Fruit fly (Drosophila melanogaster) whole organism, embryonic: Measurements from ENCODE around the gene CG33723.

Source experiments
- Atf6 ChIP-seq: fragments of 200-800 bp; sonication (Bioruptor generic); IDR thresholded peaks from 2 replicates; pipeline ENCODE4 v1.3.6; 2022; ENCODE audit warnings: missing biosample characterization, missing genetic modification characterization
- C15 ChIP-seq: fragments of 200-800 bp; sonication (Bioruptor generic); IDR thresholded peaks from 3 replicates; pipeline ENCODE4 v1.3.6; 2022; ENCODE audit warnings: missing biosample characterization, missing genetic modification characterization
- CG10654 ChIP-seq: fragments of 200-800 bp; sonication (Bioruptor generic); optimal IDR thresholded peaks from 2 replicates; lab custom pipeline; 2016; ENCODE audit warnings: missing biosample characterization, missing genetic modification characterization
- CG11695 ChIP-seq: fragments of 200-800 bp; sonication (Bioruptor generic); IDR thresholded peaks from 3 replicates; pipeline ENCODE4 v1.3.6; 2022; ENCODE audit warnings: missing biosample characterization, missing genetic modification characterization
- CG12219 ChIP-seq: fragments of 200-800 bp; sonication (Bioruptor generic); optimal IDR thresholded peaks from 3 replicates; lab custom pipeline; 2018; ENCODE audit warnings: missing biosample characterization, mild to moderate bottlenecking, missing genetic modification characterization
- CG13624 ChIP-seq: fragments of 200-800 bp; sonication (Bioruptor generic); optimal IDR thresholded peaks from 2 replicates; lab custom pipeline; 2016; ENCODE audit warnings: missing biosample characterization, missing genetic modification characterization
- CG14667 ChIP-seq: fragments of 200-800 bp; sonication (Bioruptor generic); IDR thresholded peaks from 2 replicates; pipeline ENCODE4 v1.3.6; 2022; ENCODE audit warnings: missing biosample characterization, missing genetic modification characterization
- CG17328 ChIP-seq: fragments of 200-800 bp; sonication (Bioruptor generic); IDR thresholded peaks from 2 replicates; pipeline ENCODE4 v1.3.6; 2022; ENCODE audit warnings: missing biosample characterization, missing genetic modification characterization
- CG17359 ChIP-seq: fragments of 200-800 bp; sonication (Bioruptor generic); optimal IDR thresholded peaks from 3 replicates; lab custom pipeline; 2018; ENCODE audit warnings: missing biosample characterization, mild to moderate bottlenecking, missing genetic modification characterization, moderate library complexity
- CG17829 ChIP-seq: fragments of 200-800 bp; optimal IDR thresholded peaks from 2 replicates; lab custom pipeline; 2019; ENCODE audit warnings: missing biosample characterization, mild to moderate bottlenecking, missing genetic modification characterization, moderate library complexity
- CG2199 ChIP-seq: fragments of 200-800 bp; sonication (Bioruptor generic); IDR thresholded peaks from 3 replicates; pipeline ENCODE4 v1.3.6; 2022; ENCODE audit warnings: missing biosample characterization, missing genetic modification characterization
- CG2202 ChIP-seq: fragments of 200-800 bp; sonication (Bioruptor generic); optimal IDR thresholded peaks from 2 replicates; lab custom pipeline; 2018; ENCODE audit warnings: missing biosample characterization, mild to moderate bottlenecking, missing genetic modification characterization
- CG34422 ChIP-seq: fragments of 200-800 bp; sonication (Bioruptor generic); IDR thresholded peaks from 3 replicates; pipeline ENCODE4 v1.3.6; 2022; ENCODE audit warnings: missing biosample characterization, missing genetic modification characterization
- CG3726 ChIP-seq: fragments of 200-800 bp; sonication (Bioruptor generic); IDR thresholded peaks from 3 replicates; pipeline ENCODE4, ENCODE4 v1.3.6; 2022; ENCODE audit warnings: missing biosample characterization, missing genetic modification characterization
- CG4282 ChIP-seq: fragments of 200-800 bp; sonication (Bioruptor generic); optimal IDR thresholded peaks from 2 replicates; lab custom pipeline; 2016; ENCODE audit warnings: missing biosample characterization, missing genetic modification characterization
- CG7745 ChIP-seq: fragments of 200-800 bp; sonication (Bioruptor generic); optimal IDR thresholded peaks from 2 replicates; lab custom pipeline; 2018; ENCODE audit warnings: missing biosample characterization, mild to moderate bottlenecking, missing genetic modification characterization, moderate library complexity
- CG8089 ChIP-seq: fragments of 200-800 bp; sonication (Bioruptor generic); optimal IDR thresholded peaks from 3 replicates; lab custom pipeline; 2016; ENCODE audit warnings: missing biosample characterization, missing genetic modification characterization
- CG9727 ChIP-seq: fragments of 200-800 bp; sonication (Bioruptor generic); optimal IDR thresholded peaks from 3 replicates; lab custom pipeline; 2017; ENCODE audit warnings: missing biosample characterization, mild to moderate bottlenecking, missing genetic modification characterization
- D19A ChIP-seq: fragments of 200-800 bp; optimal IDR thresholded peaks from 3 replicates; lab custom pipeline; 2019; ENCODE audit warnings: missing biosample characterization, mild to moderate bottlenecking, missing genetic modification characterization, moderate library complexity
- Deaf1 ChIP-seq: fragments of 200-800 bp; optimal IDR thresholded peaks from 3 replicates; lab custom pipeline; 2019; ENCODE audit warnings: missing biosample characterization, mild to moderate bottlenecking, missing genetic modification characterization, moderate library complexity
- Dek ChIP-seq: fragments of 200-800 bp; sonication (Bioruptor generic); optimal IDR thresholded peaks from 3 replicates; lab custom pipeline; 2019; ENCODE audit warnings: missing biosample characterization, mild to moderate bottlenecking, missing genetic modification characterization, moderate library complexity
- Doc2 ChIP-seq: fragments of 200-800 bp; sonication (Bioruptor generic); IDR thresholded peaks from 2 replicates; pipeline ENCODE4 v1.3.6; 2022; ENCODE audit warnings: missing biosample characterization, missing genetic modification characterization
- E2f1 ChIP-seq: fragments of 200-800 bp; sonication (Bioruptor generic); IDR thresholded peaks from 2 replicates; pipeline ENCODE4 v1.3.6; 2022; ENCODE audit warnings: missing biosample characterization, missing genetic modification characterization
- HLH54F ChIP-seq: fragments of 200-800 bp; sonication (Bioruptor generic); optimal IDR thresholded peaks from 3 replicates; lab custom pipeline; 2016; ENCODE audit warnings: missing biosample characterization, missing genetic modification characterization
- Hand ChIP-seq: fragments of 200-800 bp; sonication (Bioruptor generic); optimal IDR thresholded peaks from 2 replicates; lab custom pipeline; 2017; ENCODE audit warnings: mild to moderate bottlenecking, missing biosample characterization, missing genetic modification reagents, missing genetic modification characterization
- Hey ChIP-seq: fragments of 200-800 bp; sonication (Bioruptor generic); optimal IDR thresholded peaks from 3 replicates; lab custom pipeline; 2018; ENCODE audit warnings: missing biosample characterization, mild to moderate bottlenecking, missing genetic modification characterization
- Lhr ChIP-seq: fragments of 200-800 bp; sonication (Bioruptor generic); optimal IDR thresholded peaks from 3 replicates; lab custom pipeline; 2017; ENCODE audit warnings: mild to moderate bottlenecking, missing biosample characterization, missing genetic modification reagents, missing genetic modification characterization
- Med ChIP-seq: fragments of 200-800 bp; sonication (Bioruptor generic); peaks from one replicate; lab custom pipeline; 2016; ENCODE audit warnings: missing biosample characterization, missing genetic modification characterization, mild to moderate bottlenecking, inconsistent platforms, moderate library complexity
- Meics ChIP-seq: fragments of 200-800 bp; sonication (Bioruptor generic); optimal IDR thresholded peaks from 2 replicates; lab custom pipeline; 2017; ENCODE audit warnings: missing biosample characterization, mild to moderate bottlenecking, missing genetic modification characterization
- Nf-YB ChIP-seq: fragments of 200-800 bp; sonication (Bioruptor generic); optimal IDR thresholded peaks from 3 replicates; lab custom pipeline; 2019; ENCODE audit warnings: missing biosample characterization, mild to moderate bottlenecking, missing genetic modification characterization, moderate library complexity
- Side ChIP-seq: fragments of 200-800 bp; sonication (Bioruptor generic); optimal IDR thresholded peaks from 2 replicates; lab custom pipeline; 2016; ENCODE audit warnings: missing biosample characterization, missing genetic modification characterization
- Sin3A ChIP-seq: fragments of >200 bp; optimal IDR thresholded peaks from 2 replicates; lab custom pipeline; 2018
- abd-A ChIP-seq: fragments of 200-800 bp; sonication (Bioruptor generic); optimal IDR thresholded peaks from 3 replicates; lab custom pipeline; 2019; ENCODE audit warnings: missing biosample characterization, mild to moderate bottlenecking, missing genetic modification characterization, moderate library complexity
- ac ChIP-seq: fragments of 200-800 bp; sonication (Bioruptor generic); optimal IDR thresholded peaks from 3 replicates; lab custom pipeline; 2017; ENCODE audit warnings: missing biosample characterization, mild to moderate bottlenecking, missing genetic modification characterization
- grn ChIP-seq: fragments of 200-800 bp; sonication (Bioruptor generic); optimal IDR thresholded peaks from 3 replicates; lab custom pipeline; 2017; ENCODE audit warnings: missing biosample characterization, missing genetic modification characterization
- gsb-n ChIP-seq: fragments of 200-800 bp; sonication (Bioruptor generic); optimal IDR thresholded peaks from 3 replicates; lab custom pipeline; 2018; ENCODE audit warnings: missing biosample characterization, mild to moderate bottlenecking, missing genetic modification characterization
- kni ChIP-seq: fragments of 200-800 bp; sonication (Bioruptor generic); optimal IDR thresholded peaks from 3 replicates; lab custom pipeline; 2017; ENCODE audit warnings: mild to moderate bottlenecking, missing biosample characterization, missing genetic modification reagents, missing genetic modification characterization
- lab ChIP-seq: fragments of 200-800 bp; sonication (Bioruptor generic); optimal IDR thresholded peaks from 3 replicates; lab custom pipeline; 2017; ENCODE audit warnings: missing biosample characterization, missing genetic modification characterization, mild to moderate bottlenecking, moderate library complexity, missing genetic modification reagents
- lilli ChIP-seq: fragments of 200-800 bp; sonication (Bioruptor generic); optimal IDR thresholded peaks from 3 replicates; lab custom pipeline; 2016; ENCODE audit warnings: missing biosample characterization, missing genetic modification characterization
- oc ChIP-seq: fragments of 200-800 bp; sonication (Bioruptor generic); optimal IDR thresholded peaks from 2 replicates; lab custom pipeline; 2018; ENCODE audit warnings: missing biosample characterization, mild to moderate bottlenecking, missing genetic modification characterization, moderate library complexity
- p53 ChIP-seq: fragments of 200-800 bp; sonication (Bioruptor generic); optimal IDR thresholded peaks from 2 replicates; lab custom pipeline; 2016; ENCODE audit warnings: missing biosample characterization, missing genetic modification characterization
- pb ChIP-seq: fragments of 200-800 bp; sonication (Bioruptor generic); optimal IDR thresholded peaks from 3 replicates; lab custom pipeline; 2016; ENCODE audit warnings: missing biosample characterization, missing genetic modification characterization
- phol ChIP-seq: fragments of 200-800 bp; sonication (Bioruptor generic); optimal IDR thresholded peaks from 3 replicates; lab custom pipeline; 2018; ENCODE audit warnings: missing biosample characterization, mild to moderate bottlenecking, missing genetic modification characterization, moderate library complexity
- pros ChIP-seq: fragments of 200-800 bp; sonication (Bioruptor generic); optimal IDR thresholded peaks from 3 replicates; lab custom pipeline; 2019; ENCODE audit warnings: missing biosample characterization, mild to moderate bottlenecking, missing genetic modification characterization, moderate library complexity
- row ChIP-seq: fragments of 200-800 bp; sonication (Bioruptor generic); IDR thresholded peaks from 3 replicates; pipeline ENCODE4 v1.3.6; 2022; ENCODE audit warnings: missing biosample characterization, missing genetic modification characterization
- run ChIP-seq: fragments of 200-800 bp; sonication (Bioruptor generic); optimal IDR thresholded peaks from 3 replicates; lab custom pipeline; 2018; ENCODE audit warnings: missing biosample characterization, mild to moderate bottlenecking, missing genetic modification characterization
- sens-2 ChIP-seq: fragments of 200-800 bp; sonication (Bioruptor generic); IDR thresholded peaks from 2 replicates; pipeline ENCODE4 v1.3.6; 2022; ENCODE audit warnings: missing biosample characterization, missing genetic modification characterization
- sqz ChIP-seq: fragments of 200-800 bp; sonication (Bioruptor generic); optimal IDR thresholded peaks from 3 replicates; lab custom pipeline; 2018; ENCODE audit warnings: missing biosample characterization, mild to moderate bottlenecking, missing genetic modification characterization
- stc ChIP-seq: fragments of 200-800 bp; sonication (Bioruptor generic); IDR thresholded peaks from 2 replicates; pipeline ENCODE4 v1.3.6; 2022; ENCODE audit warnings: missing biosample characterization, missing genetic modification characterization
- tin ChIP-seq: fragments of 200-800 bp; sonication (Bioruptor generic); optimal IDR thresholded peaks from 3 replicates; lab custom pipeline; 2016; ENCODE audit warnings: missing biosample characterization, missing genetic modification characterization

The CG33723 gene

dm6 chr2L:9445753-9446152 is 5.2 kb upstream of the CG33723 start:
- TF ChIP-seq oc (tag; lab: Kevin White, UChicago) (peak; percentile 38), CG12219 (GFP tag; lab: Kevin White, UChicago) (no peak), run (no peak), Doc2 (no peak), CG7745 (tag; lab: Kevin White, UChicago) (peak; percentile 66), sqz (GFP tag; lab: Kevin White, UChicago) (peak; percentile 2), CG13624 (GFP tag; lab: Kevin White, UChicago) (no peak), pros (GFP tag; lab: Kevin White, UChicago) (peak; percentile 64), Atf6 (GFP tag; lab: Robert Waterston, UW) (no peak), stc (GFP tag; lab: Robert Waterston, UW) (no peak), ac (GFP tag; lab: Kevin White, UChicago) (no peak), tin (GFP tag; lab: Kevin White, UChicago) (no peak), lilli (GFP tag; lab: Kevin White, UChicago) (no peak), gsb-n (tag; lab: Kevin White, UChicago) (peak; percentile 41)

dm6 chr2L:9442795-9443287 is 2.3 kb upstream of the CG33723 start:
- TF ChIP-seq HLH54F (GFP tag; lab: Kevin White, UChicago), result no peak
- peak; percentile 97 for TF ChIP-seq Hey (tag; lab: Kevin White, UChicago)
- TF ChIP-seq sens-2, result no peak
- TF ChIP-seq pros (GFP tag; lab: Kevin White, UChicago), result peak; percentile 81
- TF ChIP-seq Sin3A, result no peak
- TF ChIP-seq grn (GFP tag; lab: Kevin White, UChicago), result no peak
- peak; percentile 51 for TF ChIP-seq abd-A (tag; lab: Kevin White, UChicago)
- TF ChIP-seq kni (GFP tag; lab: Kevin White, UChicago), result peak; percentile 3
- TF ChIP-seq CG2202 (tag; lab: Kevin White, UChicago), result no peak
- no peak for TF ChIP-seq CG8089
- TF ChIP-seq D19A (tag; lab: Kevin White, UChicago), result no peak
- TF ChIP-seq, all 482 proteins: peak for 4

- TF ChIP-seq CG9727 (GFP tag; lab: Kevin White, UChicago) (peak; percentile 0), CG10654 (GFP tag; lab: Kevin White, UChicago) (no peak), CG17328 (GFP tag; lab: Robert Waterston, UW) (no peak), CG11695 (GFP tag; lab: Robert Waterston, UW) (0 out of 3 replicates have a peak, but pooled peaks have one; percentile 12), CG3726 (GFP tag; lab: Robert Waterston, UW) (0 out of 3 replicates have a peak, but pooled peaks have one; percentile 52), Meics (peak; percentile 18), p53 (no peak), E2f1 (GFP tag; lab: Robert Waterston, UW) (no peak), row (GFP tag; lab: Robert Waterston, UW) (peak; percentile 53), Med (peak; percentile 84), CG17359 (tag; lab: Kevin White, UChicago) (no peak), lab (GFP tag; lab: Kevin White, UChicago) (peak; percentile 14), Deaf1 (tag; lab: Kevin White, UChicago) (no peak), Side (no peak), Dek (no peak), Nf-YB (no peak), pb (GFP tag; lab: Kevin White, UChicago) (no peak), CG17829 (tag; lab: Kevin White, UChicago) (no peak), CG34422 (no peak), CG2199 (GFP tag; lab: Robert Waterston, UW) (no peak), CG4282 (GFP tag; lab: Kevin White, UChicago) (no peak), Lhr (GFP tag; lab: Kevin White, UChicago) (no peak), C15 (no peak), CG14667 (GFP tag; lab: Robert Waterston, UW) (no peak), phol (peak; percentile 2), Hand (GFP tag; lab: Kevin White, UChicago) (no peak)
These were observed 2.3 kb downstream of the CG33723 start for dm6 chr2L:9438227-9438626.
